Comparison of ENCODE assay signal across 5 fruit fly cellular contexts in genomic region chr2L:18957142-18957674, dm6.
TF ChIP-seq lines count a peak whose summit lies in the region.

Bhmt (minus strand) TSS chr2L:18957311.

- no peak for TF ChIP-seq CTCF in whole organism, embryonic (GFP tag; optimal IDR thresholded peaks at IDR 0.05; lab: Kevin White, UChicago)

TF ChIP-seq in whole organism, adult, 20 proteins besides CTCF, POLR2A, EP300 and RAD21 (continues in another document):
- peak; percentile 15 for TF ChIP-seq ovo (GFP tag; optimal IDR thresholded peaks at IDR 0.05; lab: Kevin White, UChicago)
- TF ChIP-seq CG5204 (GFP tag; optimal IDR thresholded peaks at IDR 0.05; lab: Kevin White, UChicago) = no peak
- TF ChIP-seq pad (GFP tag; optimal IDR thresholded peaks at IDR 0.05; lab: Kevin White, UChicago) = peak; percentile 71
- TF ChIP-seq CG7101 (tag; optimal IDR thresholded peaks at IDR 0.05; lab: Kevin White, UChicago) = peak; percentile 92
- peak; percentile 84 for TF ChIP-seq cic (GFP tag; optimal IDR thresholded peaks at IDR 0.05; lab: Kevin White, UChicago)
- TF ChIP-seq Hr96 (GFP tag; optimal IDR thresholded peaks at IDR 0.05; lab: Kevin White, UChicago) = no peak
- peak; percentile 100 for TF ChIP-seq tj (GFP tag; optimal IDR thresholded peaks at IDR 0.05; lab: Kevin White, UChicago)
- peak; percentile 18 for TF ChIP-seq Crg-1 (GFP tag; optimal IDR thresholded peaks at IDR 0.05; lab: Kevin White, UChicago)
- peak; percentile 74 for TF ChIP-seq CG12768 (GFP tag; optimal IDR thresholded peaks at IDR 0.05; lab: Kevin White, UChicago)
- TF ChIP-seq bab1 (GFP tag; optimal IDR thresholded peaks at IDR 0.05; lab: Kevin White, UChicago) = peak; percentile 91
- peak; percentile 89 for TF ChIP-seq CG11617 (GFP tag; optimal IDR thresholded peaks at IDR 0.05; lab: Kevin White, UChicago)
- peak; percentile 91 for TF ChIP-seq CG14711 (tag; optimal IDR thresholded peaks at IDR 0.05; lab: Kevin White, UChicago)
- TF ChIP-seq toe (GFP tag; optimal IDR thresholded peaks at IDR 0.05; lab: Kevin White, UChicago) = no peak
- TF ChIP-seq kay (GFP tag; lab: Kevin White, UChicago; ENCODE audit: borderline replicate concordance) = peak; percentile 95
- peak; percentile 56 for TF ChIP-seq Clk (GFP tag; optimal IDR thresholded peaks at IDR 0.05; lab: Kevin White, UChicago)
- peak; percentile 68 for TF ChIP-seq Mnt (GFP tag; optimal IDR thresholded peaks at IDR 0.05; lab: Kevin White, UChicago)
- no peak for TF ChIP-seq cnc (optimal IDR thresholded peaks at IDR 0.05; lab: Kevin White, UChicago)
- peak; percentile 91 for TF ChIP-seq CG33017 (tag; optimal IDR thresholded peaks at IDR 0.05; lab: Kevin White, UChicago)

TF ChIP-seq in whole organism, embryonic, 481 proteins besides CTCF, POLR2A, EP300 and RAD21 (continues in another document):
- TF ChIP-seq shn (GFP tag; optimal IDR thresholded peaks at IDR 0.05; lab: Kevin White, UChicago) (no peak), CG2712 (tag; optimal IDR thresholded peaks at IDR 0.05; lab: Kevin White, UChicago) (peak; percentile 79), Nf-YB (GFP tag; optimal IDR thresholded peaks at IDR 0.05; lab: Kevin White, UChicago) (peak; percentile 40), vnd (GFP tag; IDR thresholded peaks at IDR 0.05; lab: Robert Waterston, UW; ENCODE audit: partially characterized antibody) (no peak), sima (GFP tag; optimal IDR thresholded peaks at IDR 0.05; lab: Kevin White, UChicago) (no peak), CG2116 (GFP tag; optimal IDR thresholded peaks at IDR 0.05; lab: Kevin White, UChicago) (no peak), pho (GFP tag; optimal IDR thresholded peaks at IDR 0.05; lab: Kevin White, UChicago) (no peak), CG12391 (tag; optimal IDR thresholded peaks at IDR 0.05; lab: Kevin White, UChicago) (peak; percentile 65), CG12219 (GFP tag; optimal IDR thresholded peaks at IDR 0.05; lab: Kevin White, UChicago) (peak; percentile 14), Gsc (GFP tag; IDR thresholded peaks at IDR 0.05; lab: Robert Waterston, UW) (no peak), Rx (GFP tag; IDR thresholded peaks at IDR 0.05; lab: Robert Waterston, UW) (no peak), CG7556 (GFP tag; optimal IDR thresholded peaks at IDR 0.05; lab: Kevin White, UChicago) (peak; percentile 74), disco-r (GFP tag; optimal IDR thresholded peaks at IDR 0.05; lab: Kevin White, UChicago) (no peak), CG1602 (GFP tag; optimal IDR thresholded peaks at IDR 0.05; lab: Kevin White, UChicago) (peak; percentile 20), gem (tag; optimal IDR thresholded peaks at IDR 0.05; lab: Kevin White, UChicago) (peak; percentile 78), CG10366 (GFP tag; IDR thresholded peaks at IDR 0.05; lab: Robert Waterston, UW) (0 out of 2 replicates have a peak, but pooled peaks have one; percentile 47), bcd (GFP tag; optimal IDR thresholded peaks at IDR 0.05; lab: Kevin White, UChicago) (peak; percentile 62), CG6813 (GFP tag; optimal IDR thresholded peaks at IDR 0.05; lab: Kevin White, UChicago) (peak; percentile 60), CG15601 (tag; optimal IDR thresholded peaks at IDR 0.05; lab: Kevin White, UChicago) (peak; percentile 44)

TF ChIP-seq in whole organism, prepupa, 60 proteins besides CTCF, POLR2A, EP300 and RAD21 (continues in another document):
- TF ChIP-seq Ets21C (GFP tag; optimal IDR thresholded peaks at IDR 0.05; lab: Kevin White, UChicago) (peak; percentile 57), CG8319 (GFP tag; optimal IDR thresholded peaks at IDR 0.05; lab: Kevin White, UChicago) (peak; percentile 65), CG11294 (GFP tag; IDR thresholded peaks at IDR 0.05; lab: Robert Waterston, UW) (peak; percentile 81), CG6163 (GFP tag; IDR thresholded peaks at IDR 0.05; lab: Robert Waterston, UW) (peak; percentile 93), Sox102F (GFP tag; optimal IDR thresholded peaks at IDR 0.05; lab: Kevin White, UChicago) (peak; percentile 82), CG34406 (GFP tag; optimal IDR thresholded peaks at IDR 0.05; lab: Kevin White, UChicago) (peak; percentile 89), CG3032 (tag; optimal IDR thresholded peaks at IDR 0.05; lab: Kevin White, UChicago) (peak; percentile 86), CG9139 (GFP tag; optimal IDR thresholded peaks at IDR 0.05; lab: Kevin White, UChicago) (peak; percentile 82), esn (GFP tag; optimal IDR thresholded peaks at IDR 0.05; lab: Kevin White, UChicago) (peak; percentile 88), CG32006 (GFP tag; optimal IDR thresholded peaks at IDR 0.05; lab: Kevin White, UChicago) (peak; percentile 80), CG3919 (GFP tag; optimal IDR thresholded peaks at IDR 0.05; lab: Kevin White, UChicago) (peak; percentile 83), fkh (GFP tag; optimal IDR thresholded peaks at IDR 0.05; lab: Kevin White, UChicago) (peak; percentile 82), Hr38 (GFP tag; optimal IDR thresholded peaks at IDR 0.05; lab: Kevin White, UChicago) (no peak), fd85E (GFP tag; optimal IDR thresholded peaks at IDR 0.05; lab: Kevin White, UChicago) (peak; percentile 70), dac (GFP tag; optimal IDR thresholded peaks at IDR 0.05; lab: Kevin White, UChicago) (peak; percentile 34), CG6792 (GFP tag; optimal IDR thresholded peaks at IDR 0.05; lab: Kevin White, UChicago) (peak; percentile 86), CG10631 (GFP tag; optimal IDR thresholded peaks at IDR 0.05; lab: Kevin White, UChicago) (peak; percentile 86), svp (GFP tag; lab: Kevin White, UChicago) (peak; percentile 92), CG16779 (tag; optimal IDR thresholded peaks at IDR 0.05; lab: Kevin White, UChicago) (peak; percentile 85), acj6 (GFP tag; optimal IDR thresholded peaks at IDR 0.05; lab: Kevin White, UChicago) (peak; percentile 84)

TF ChIP-seq in whole organism, pupa, 21 proteins besides CTCF, POLR2A, EP300 and RAD21 (continues in another document):
- TF ChIP-seq CG14655 (GFP tag; optimal IDR thresholded peaks at IDR 0.05; lab: Kevin White, UChicago) (peak; percentile 85), gl (tag; optimal IDR thresholded peaks at IDR 0.05; lab: Kevin White, UChicago) (peak; percentile 73), CG15710 (tag; optimal IDR thresholded peaks at IDR 0.05; lab: Kevin White, UChicago) (peak; percentile 89), rn (GFP tag; IDR thresholded peaks at IDR 0.05; lab: Robert Waterston, UW) (peak; percentile 69; the same call in 1 of the 2 replicates), CG8301 (tag; optimal IDR thresholded peaks at IDR 0.05; lab: Kevin White, UChicago) (peak; percentile 79), CG10348 (GFP tag; IDR thresholded peaks at IDR 0.05; lab: Robert Waterston, UW) (no peak), Ets98B (GFP tag; IDR thresholded peaks at IDR 0.05; lab: Robert Waterston, UW) (peak; percentile 85), CG9948 (tag; optimal IDR thresholded peaks at IDR 0.05; lab: Kevin White, UChicago) (peak; percentile 77), CG12605 (GFP tag; IDR thresholded peaks at IDR 0.05; lab: Robert Waterston, UW) (peak; percentile 76), CG4496 (GFP tag; IDR thresholded peaks at IDR 0.05; lab: Robert Waterston, UW) (peak; percentile 90), CG8159 (tag; optimal IDR thresholded peaks at IDR 0.05; lab: Kevin White, UChicago) (peak; percentile 91), D1 (tag; optimal IDR thresholded peaks at IDR 0.05; lab: Kevin White, UChicago) (peak; percentile 59), CG13204 (GFP tag; optimal IDR thresholded peaks at IDR 0.05; lab: Kevin White, UChicago) (no peak), fd96Ca (GFP tag; IDR thresholded peaks at IDR 0.05; lab: Robert Waterston, UW) (no peak; the same call in 1 of the 3 replicates), CG17806 (tag; optimal IDR thresholded peaks at IDR 0.05; lab: Kevin White, UChicago) (peak; percentile 87), CG34367 (tag; optimal IDR thresholded peaks at IDR 0.05; lab: Kevin White, UChicago) (peak; percentile 78), CG32121 (GFP tag; IDR thresholded peaks at IDR 0.05; lab: Robert Waterston, UW) (peak; percentile 86), Pif1B (GFP tag; optimal IDR thresholded peaks at IDR 0.05; lab: Kevin White, UChicago) (peak; percentile 85), EcR (GFP tag; optimal IDR thresholded peaks at IDR 0.05; lab: Kevin White, UChicago) (peak; percentile 90), Snoo (tag; optimal IDR thresholded peaks at IDR 0.05; lab: Kevin White, UChicago) (peak; percentile 88)

TF ChIP-seq in whole organism, wandering third instar larva, 38 proteins besides CTCF, POLR2A, EP300 and RAD21 (continues in another document):
- peak; percentile 68 for TF ChIP-seq br (GFP tag; optimal IDR thresholded peaks at IDR 0.05; lab: Kevin White, UChicago)
- peak; percentile 87 for TF ChIP-seq OdsH (GFP tag; optimal IDR thresholded peaks at IDR 0.05; lab: Kevin White, UChicago)
- no peak for TF ChIP-seq Abd-B (GFP tag; optimal IDR thresholded peaks at IDR 0.05; lab: Kevin White, UChicago)
- no peak for TF ChIP-seq Myc (optimal IDR thresholded peaks at IDR 0.05; lab: Kevin White, UChicago)
- no peak for TF ChIP-seq Hr78 (GFP tag; optimal IDR thresholded peaks at IDR 0.05; lab: Kevin White, UChicago)
- no peak for TF ChIP-seq Dfd (GFP tag; optimal IDR thresholded peaks at IDR 0.05; lab: Kevin White, UChicago)
- no peak for TF ChIP-seq usp (GFP tag; optimal IDR thresholded peaks at IDR 0.05; lab: Kevin White, UChicago)
- TF ChIP-seq woc (GFP tag; optimal IDR thresholded peaks at IDR 0.05; lab: Kevin White, UChicago) = peak; percentile 60
- TF ChIP-seq rgr (GFP tag; optimal IDR thresholded peaks at IDR 0.05; lab: Kevin White, UChicago) = peak; percentile 90
- TF ChIP-seq fru (GFP tag; optimal IDR thresholded peaks at IDR 0.05; lab: Kevin White, UChicago) = peak; percentile 81
- TF ChIP-seq brk (GFP tag; optimal IDR thresholded peaks at IDR 0.05; lab: Kevin White, UChicago) = peak; percentile 84
- no peak for TF ChIP-seq Mio (GFP tag; optimal IDR thresholded peaks at IDR 0.05; lab: Kevin White, UChicago)
- TF ChIP-seq dl (GFP tag; optimal IDR thresholded peaks at IDR 0.05; lab: Kevin White, UChicago; ENCODE audit: insufficient read depth in 1 of 2, partially characterized antibody in 2 of 2) = no peak
- no peak for TF ChIP-seq dsf (GFP tag; optimal IDR thresholded peaks at IDR 0.05; lab: Kevin White, UChicago; ENCODE audit: borderline replicate concordance)
- peak; percentile 86 for TF ChIP-seq Rel (GFP tag; optimal IDR thresholded peaks at IDR 0.05; lab: Kevin White, UChicago)
- TF ChIP-seq Rel (tag; optimal IDR thresholded peaks at IDR 0.05; lab: Kevin White, UChicago) = peak; percentile 87
- no peak for TF ChIP-seq N (GFP tag; optimal IDR thresholded peaks at IDR 0.05; lab: Kevin White, UChicago)
- TF ChIP-seq sv (GFP tag; optimal IDR thresholded peaks at IDR 0.05; lab: Kevin White, UChicago) = no peak
- peak; percentile 64 for TF ChIP-seq dmrt93B (GFP tag; optimal IDR thresholded peaks at IDR 0.05; lab: Kevin White, UChicago)
- no peak for TF ChIP-seq GATAd (GFP tag; optimal IDR thresholded peaks at IDR 0.05; lab: Kevin White, UChicago)
- no peak for TF ChIP-seq Dif (GFP tag; optimal IDR thresholded peaks at IDR 0.05; lab: Kevin White, UChicago; ENCODE audit: partially characterized antibody)
- TF ChIP-seq h (GFP tag; optimal IDR thresholded peaks at IDR 0.05; lab: Kevin White, UChicago) = peak; percentile 88
- TF ChIP-seq CrebA (GFP tag; optimal IDR thresholded peaks at IDR 0.05; lab: Kevin White, UChicago; ENCODE audit: borderline replicate concordance) = no peak
